Worm (Caenorhabditis elegans) whole organism, L4 larva: ENCODE measurements around the gene gst-1.
A peak's percentile ranks its signal among the peaks of the same experiment; 100 is the strongest.

Experiments used
- F44E2.7 ChIP-seq: fragments of 200-800 bp; sonication (Bioruptor generic); IDR thresholded peaks from 2 replicates; pipeline ENCODE4 v2.1.2; 2022; ENCODE audit warnings: missing genetic modification characterization, missing compliant biosample characterization
- R02D3.7 ChIP-seq: fragments of 150-350 bp; sonication (generic microtip); optimal IDR thresholded peaks from 3 replicates; lab custom pipeline; 2014; ENCODE audit warnings: missing biosample characterization, missing genetic modification characterization
- T20F7.1 ChIP-seq: fragments of 200-800 bp; sonication (Bioruptor generic); optimal IDR thresholded peaks from 2 replicates; lab custom pipeline; 2018; ENCODE audit warnings: mild to moderate bottlenecking, missing genetic modification characterization, missing compliant biosample characterization
- Y105C5A.15 ChIP-seq: fragments of 200-800 bp; sonication (Bioruptor generic); IDR thresholded peaks from 2 replicates; pipeline ENCODE4 v1.3.6; 2022; ENCODE audit warnings: missing genetic modification characterization, missing compliant biosample characterization
- Y48G9A.11 ChIP-seq: fragments of 200-800 bp; sonication (Bioruptor generic); IDR thresholded peaks from 2 replicates; pipeline ENCODE4 v1.3.6; 2022; ENCODE audit warnings: missing genetic modification reagents, missing genetic modification characterization, missing compliant biosample characterization
- Y75B8A.6 ChIP-seq: fragments of 200-800 bp; sonication (Bioruptor generic); IDR thresholded peaks from 2 replicates; pipeline ENCODE4 v1.3.6; 2022; ENCODE audit warnings: missing genetic modification reagents, missing genetic modification characterization, missing compliant biosample characterization
- ZK337.2 ChIP-seq: fragments of 200-800 bp; sonication (Bioruptor generic); IDR thresholded peaks from 2 replicates; pipeline ENCODE4 v1.3.6; 2022; ENCODE audit warnings: missing genetic modification reagents, missing genetic modification characterization, missing compliant biosample characterization
- ZK546.5 ChIP-seq, 2 experiments: sonication (generic microtip); optimal IDR thresholded peaks; 2 replicates each; lab custom pipeline; 2017; ENCODE audit warnings: missing biosample characterization in 2 of 2, missing genetic modification characterization in 2 of 2
- aha-1 ChIP-seq: fragments of 150-350 bp; peaks from one replicate; lab custom pipeline; 2014; ENCODE audit warnings: missing biosample characterization, missing genetic modification characterization
- arid-1 ChIP-seq: fragments of 200-800 bp; sonication (Bioruptor generic); conservative IDR thresholded peaks from 2 replicates; pipeline ENCODE4 v1.3.6; 2022; ENCODE audit warnings: missing genetic modification reagents, missing genetic modification characterization, missing compliant biosample characterization
- attf-4 ChIP-seq: sonication (generic microtip); optimal IDR thresholded peaks from 3 replicates; lab custom pipeline; 2017; ENCODE audit warnings: missing biosample characterization, missing genetic modification characterization
- ceh-20 ChIP-seq: fragments of 200-800 bp; sonication (Bioruptor generic); IDR thresholded peaks from 2 replicates; pipeline ENCODE4 v1.3.6; 2022; ENCODE audit warnings: missing genetic modification reagents, missing genetic modification characterization, missing compliant biosample characterization
- ceh-28 ChIP-seq: fragments of 150-350 bp; optimal IDR thresholded peaks from 2 replicates; lab custom pipeline; 2014; ENCODE audit warnings: missing biosample characterization, missing genetic modification reagents, missing genetic modification characterization
- ceh-44 ChIP-seq: fragments of 200-800 bp; sonication (Bioruptor generic); IDR thresholded peaks from 2 replicates; pipeline ENCODE4 v1.3.6; 2022; ENCODE audit warnings: missing genetic modification reagents, missing genetic modification characterization, missing compliant biosample characterization
- ceh-62 ChIP-seq: sonication (generic microtip); optimal IDR thresholded peaks from 2 replicates; lab custom pipeline; 2017; ENCODE audit warnings: missing biosample characterization, missing genetic modification characterization
- cey-2 ChIP-seq: sonication (generic microtip); optimal IDR thresholded peaks from 3 replicates; lab custom pipeline; 2017; ENCODE audit warnings: missing genetic modification characterization, mild to moderate bottlenecking, missing compliant biosample characterization, antibody characterized with exemption, borderline replicate concordance; ENCODE audit not compliant: insufficient read depth
- ctbp-1 ChIP-seq: fragments of 200-800 bp; sonication (Bioruptor generic); IDR thresholded peaks from 2 replicates; pipeline ENCODE4 v1.3.6; 2022; ENCODE audit warnings: missing genetic modification reagents, missing genetic modification characterization, missing compliant biosample characterization
- daf-12 ChIP-seq: fragments of 150-350 bp; optimal IDR thresholded peaks from 2 replicates; lab custom pipeline; 2014; ENCODE audit warnings: missing biosample characterization, missing genetic modification reagents, missing genetic modification characterization
- daf-19 ChIP-seq: fragments of 200-800 bp; sonication (Bioruptor generic); conservative IDR thresholded peaks from 2 replicates; pipeline ENCODE4 v1.3.6; 2022; ENCODE audit warnings: missing genetic modification characterization, missing compliant biosample characterization
- dmd-6 ChIP-seq: fragments of 200-800 bp; sonication (Bioruptor generic); IDR thresholded peaks from 2 replicates; pipeline ENCODE4 v1.3.6; 2022; ENCODE audit warnings: missing genetic modification reagents, missing genetic modification characterization, missing compliant biosample characterization
- fos-1 ChIP-seq: fragments of 150-350 bp; optimal IDR thresholded peaks from 2 replicates; lab custom pipeline; 2014; ENCODE audit warnings: missing biosample characterization, missing genetic modification characterization
- hlh-11 ChIP-seq: fragments of 200-800 bp; sonication (Bioruptor generic); optimal IDR thresholded peaks from 2 replicates; lab custom pipeline; 2018; ENCODE audit warnings: mild to moderate bottlenecking, missing genetic modification characterization, missing compliant biosample characterization
- hlh-30 ChIP-seq: sonication (generic microtip); optimal IDR thresholded peaks from 2 replicates; lab custom pipeline; 2017; ENCODE audit warnings: antibody characterized with exemption, mild to moderate bottlenecking, missing genetic modification characterization, missing compliant biosample characterization; ENCODE audit not compliant: insufficient read depth
- jun-1 ChIP-seq: fragments of 150-350 bp; optimal IDR thresholded peaks from 2 replicates; lab custom pipeline; 2014; ENCODE audit warnings: missing biosample characterization, missing genetic modification reagents, missing genetic modification characterization
- lin-1 ChIP-seq: fragments of 200-800 bp; sonication (Bioruptor generic); IDR thresholded peaks from 2 replicates; pipeline ENCODE4 v1.3.6; 2022; ENCODE audit warnings: missing genetic modification reagents, missing genetic modification characterization, missing compliant biosample characterization
- lin-15B ChIP-seq: fragments of 150-350 bp; sonication (generic microtip); optimal IDR thresholded peaks from 3 replicates; lab custom pipeline; 2014; ENCODE audit warnings: missing biosample characterization, missing genetic modification characterization
- lin-38 ChIP-seq: fragments of 200-800 bp; sonication (Bioruptor generic); IDR thresholded peaks from 2 replicates; pipeline ENCODE4 v1.3.6; 2022; ENCODE audit warnings: missing genetic modification reagents, missing genetic modification characterization, missing compliant biosample characterization
- lsy-2 ChIP-seq, 2 experiments: fragments of 150-350 bp in 1 of 2; sonication (generic microtip) in 1 of 2; optimal IDR thresholded peaks; 2 replicates each; lab custom pipeline; 2014 to 2017; ENCODE audit warnings: missing biosample characterization in 2 of 2, missing genetic modification characterization in 2 of 2
- madf-5 ChIP-seq, 2 experiments: fragments of 200-800 bp; sonication (Bioruptor generic); IDR thresholded peaks; 2 replicates each; pipeline ENCODE4 v1.3.6; 2022; ENCODE audit warnings: missing compliant biosample characterization in 2 of 2, missing genetic modification characterization in 2 of 2
- mes-2 ChIP-seq: sonication (generic microtip); optimal IDR thresholded peaks from 2 replicates; lab custom pipeline; 2016; ENCODE audit warnings: missing genotype, mild to moderate bottlenecking, missing genetic modification characterization, missing compliant biosample characterization; ENCODE audit not compliant: poor library complexity, severe bottlenecking
- mxl-2 ChIP-seq: fragments of 200-800 bp; sonication (Bioruptor generic); conservative IDR thresholded peaks from 2 replicates; pipeline ENCODE4 v1.3.6; 2022; ENCODE audit warnings: missing genetic modification reagents, missing genetic modification characterization, missing compliant biosample characterization
- nhr-237 ChIP-seq: sonication (generic microtip); optimal IDR thresholded peaks from 2 replicates; lab custom pipeline; 2017; ENCODE audit warnings: missing biosample characterization, missing genetic modification characterization
- nhr-6 ChIP-seq: fragments of 150-350 bp; optimal IDR thresholded peaks from 2 replicates; lab custom pipeline; 2014; ENCODE audit warnings: missing biosample characterization, missing genetic modification characterization
- nhr-76 ChIP-seq: fragments of 150-350 bp; optimal IDR thresholded peaks from 2 replicates; lab custom pipeline; 2014; ENCODE audit warnings: missing biosample characterization, missing genetic modification characterization
- nhr-77 ChIP-seq: fragments of 150-350 bp; optimal IDR thresholded peaks from 2 replicates; lab custom pipeline; 2014; ENCODE audit warnings: missing biosample characterization, missing genetic modification characterization
- php-3 ChIP-seq: fragments of 200-800 bp; sonication (Bioruptor generic); IDR thresholded peaks from 2 replicates; pipeline ENCODE4 v1.3.6; 2022; ENCODE audit warnings: missing genetic modification reagents, missing genetic modification characterization, missing compliant biosample characterization
- spr-1 ChIP-seq: sonication (generic microtip); optimal IDR thresholded peaks from 2 replicates; lab custom pipeline; 2016; ENCODE audit warnings: mild to moderate bottlenecking, missing genetic modification characterization, missing compliant biosample characterization
- tra-1 ChIP-seq: fragments of 200-800 bp; sonication (Bioruptor generic); IDR thresholded peaks from 2 replicates; pipeline ENCODE4 v1.3.6; 2022; ENCODE audit warnings: missing genetic modification reagents, missing genetic modification characterization, missing compliant biosample characterization
- unc-130 ChIP-seq: sonication (generic microtip); optimal IDR thresholded peaks from 2 replicates; lab custom pipeline; 2016; ENCODE audit warnings: missing genetic modification reagents, missing genetic modification characterization, missing compliant biosample characterization
- unc-39 ChIP-seq: sonication (generic microtip); optimal IDR thresholded peaks from 2 replicates; lab custom pipeline; 2017; ENCODE audit warnings: missing biosample characterization, missing genetic modification characterization
- unc-62 ChIP-seq, 3 experiments: fragments of 150-350 bp in 1 of 3; sonication (generic microtip); optimal IDR thresholded peaks in 2 of 3; peaks in 1 of 3; 1 replicate in 1 of 3; 2 replicates in 2 of 3; lab custom pipeline; 2014 to 2017; ENCODE audit warnings: missing biosample characterization in 3 of 3, missing genetic modification characterization in 3 of 3, missing genetic modification reagents in 3 of 3, missing genotype in 1 of 3
- zag-1 ChIP-seq: fragments of 150-350 bp; optimal IDR thresholded peaks from 2 replicates; lab custom pipeline; 2014; ENCODE audit warnings: missing biosample characterization, missing genetic modification characterization
- zip-11 ChIP-seq: fragments of 200-800 bp; sonication (Bioruptor generic); IDR thresholded peaks from 2 replicates; pipeline ENCODE4 v1.3.6; 2022; ENCODE audit warnings: missing genetic modification characterization, missing compliant biosample characterization
- zip-2 ChIP-seq: fragments of 150-350 bp; optimal IDR thresholded peaks from 2 replicates; lab custom pipeline; 2014; ENCODE audit warnings: missing biosample characterization, missing genetic modification characterization
- ztf-11 ChIP-seq: fragments of 150-350 bp; optimal IDR thresholded peaks from 2 replicates; lab custom pipeline; 2014; ENCODE audit warnings: missing biosample characterization, missing genetic modification characterization

gst-1 gene

DNA sequence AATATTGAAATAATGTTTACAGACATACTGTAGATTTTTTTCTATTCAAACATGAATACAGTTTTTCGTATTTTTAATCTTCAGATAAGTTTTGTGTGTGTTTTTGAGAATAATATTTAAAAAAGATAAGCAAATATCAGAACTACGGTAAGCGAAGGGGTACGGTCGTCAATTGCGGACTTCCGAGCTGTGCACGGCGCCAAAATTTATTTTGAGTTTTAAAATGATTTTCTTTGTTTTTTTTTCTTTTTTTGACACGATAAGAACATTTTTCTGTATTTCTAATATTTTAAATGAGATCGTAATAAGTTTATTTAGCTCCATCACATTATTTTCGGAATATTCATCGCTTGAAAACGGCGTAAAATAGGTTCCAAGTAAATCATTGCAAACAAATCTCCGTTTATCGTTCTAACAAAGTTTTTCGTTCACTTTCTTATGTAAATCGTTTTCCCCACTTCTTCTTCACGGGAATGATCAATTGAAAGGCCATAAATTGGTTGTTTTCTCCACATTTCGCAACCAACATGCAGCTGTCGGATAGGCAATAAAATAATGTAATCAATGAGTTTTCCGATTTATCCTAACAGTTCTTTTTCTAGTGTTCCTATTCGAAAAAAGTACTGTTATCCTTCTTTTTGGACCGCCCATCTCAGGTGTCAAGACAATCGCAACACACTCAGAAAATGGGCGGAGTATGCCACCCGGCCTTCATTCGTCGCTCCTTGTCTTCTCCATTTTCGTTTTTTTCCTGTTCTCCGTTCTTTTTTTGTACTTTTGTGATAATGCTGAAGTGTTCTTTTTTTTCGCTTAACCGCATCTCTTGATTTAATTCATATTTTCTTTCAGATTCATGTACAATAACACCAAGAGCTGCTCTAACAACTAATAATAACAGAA, 32.5 kb downstream of the gst-1 start, which contains the start of gene glp-1:
Gene glp-1, plus strand, starts transcription at position 850 of the 900 bp plus-strand sequence.
- no peak for TF ChIP-seq aha-1 (tag; lab: Kevin White, UChicago)
- TF ChIP-seq unc-62 (GFP tag; optimal IDR thresholded peaks at IDR 0.05 in 1 of 2; lab: Kevin White, UChicago), result peak in 1 of 2 experiments; percentile 72
- TF ChIP-seq unc-62 (tag; optimal IDR thresholded peaks at IDR 0.05; lab: Kevin White, UChicago), result no peak
- peak; percentile 41 for TF ChIP-seq unc-130 (GFP tag; lab: Kevin White, UChicago)
- peak; percentile 34; the same call in 1 of the 2 replicates for TF ChIP-seq Y48G9A.11 (GFP tag; lab: Robert Waterston, UW)
- no peak for TF ChIP-seq ceh-44
- TF ChIP-seq madf-5 (GFP tag; IDR thresholded peaks at IDR 0.05; lab: Robert Waterston, UW), result no peak
- no peak for TF ChIP-seq R02D3.7 (tag; lab: Kevin White, UChicago)
- TF ChIP-seq unc-39 (tag; lab: Kevin White, UChicago), result no peak
- no peak for TF ChIP-seq spr-1 (tag; lab: Kevin White, UChicago)
- no peak for TF ChIP-seq mes-2
- TF ChIP-seq nhr-237, result no peak

DNA sequence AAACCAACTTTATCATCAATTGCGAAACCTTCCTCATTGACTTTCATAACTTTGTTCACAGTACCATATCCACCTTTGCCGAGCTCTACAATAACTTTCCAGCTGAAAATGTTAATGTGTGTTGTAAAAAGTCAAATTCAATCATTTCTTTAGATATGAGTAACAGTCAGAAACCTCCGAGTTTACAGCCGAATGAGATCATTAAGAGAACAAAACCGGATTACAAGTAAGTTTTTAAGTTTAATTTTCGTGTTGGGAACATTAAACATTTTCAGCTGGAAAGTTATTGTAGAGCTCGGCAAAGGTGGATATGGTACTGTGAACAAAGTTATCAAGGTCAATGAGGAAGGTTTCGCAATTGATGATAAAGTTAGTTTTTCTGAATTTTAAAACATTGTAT, 42.1 kb downstream of the gst-1 start, which contains the start of gene ZK507.1:
Gene ZK507.1, minus strand, starts transcription at position 101 of the 400 bp plus-strand sequence.
- TF ChIP-seq Y105C5A.15 (GFP tag; lab: Robert Waterston, UW) (no peak), fos-1 (tag; lab: Kevin White, UChicago) (no peak), nhr-237 (no peak), zip-11 (no peak), cey-2 (tag; lab: Kevin White, UChicago) (no peak), ceh-28 (tag; lab: Kevin White, UChicago) (no peak), attf-4 (tag; lab: Kevin White, UChicago) (no peak), tra-1 (GFP tag; lab: Robert Waterston, UW) (no peak), ceh-44 (no peak), daf-19 (no peak), aha-1 (tag; lab: Kevin White, UChicago) (no peak), unc-39 (tag; lab: Kevin White, UChicago) (no peak), hlh-11 (tag; lab: Kevin White, UChicago) (no peak), dmd-6 (no peak), T20F7.1 (GFP tag; lab: Kevin White, UChicago) (no peak), daf-12 (tag; lab: Kevin White, UChicago) (no peak), lin-15B (tag; lab: Kevin White, UChicago) (no peak), nhr-77 (tag; lab: Kevin White, UChicago) (no peak)

ce11 chrIII:9103643-9104042, 44.5 kb downstream of the gst-1 start, which contains the start of gene dos-1:
TSS of gene dos-1 (plus strand) at chrIII:9103943.
- TF ChIP-seq madf-5 (GFP tag; IDR thresholded peaks at IDR 0.05; lab: Robert Waterston, UW), result no peak
- no peak for TF ChIP-seq ztf-11
- no peak for TF ChIP-seq lin-38 (GFP tag; lab: Robert Waterston, UW)
- no peak for TF ChIP-seq T20F7.1 (GFP tag; lab: Kevin White, UChicago)
- TF ChIP-seq Y75B8A.6, result no peak
- TF ChIP-seq jun-1 (tag; lab: Kevin White, UChicago), result no peak
- no peak for TF ChIP-seq ceh-20 (GFP tag; lab: Robert Waterston, UW)
- no peak for TF ChIP-seq ctbp-1
- TF ChIP-seq ZK337.2 (GFP tag; lab: Robert Waterston, UW), result no peak
- TF ChIP-seq, all 104 proteins: peak for 0

ce11 chrIII:9104060-9104459, 44.9 kb downstream of the gst-1 start:
- TF ChIP-seq mxl-2, result 0 out of 2 replicates have a peak, but pooled peaks have one; percentile 35
- no peak for TF ChIP-seq nhr-6 (tag; lab: Kevin White, UChicago)
- no peak for TF ChIP-seq lsy-2 (tag; optimal IDR thresholded peaks at IDR 0.05; lab: Kevin White, UChicago)
- TF ChIP-seq zip-2 (tag; lab: Kevin White, UChicago), result peak; percentile 35
- TF ChIP-seq arid-1 (GFP tag; lab: Robert Waterston, UW), result peak; percentile 75
- TF ChIP-seq nhr-76 (tag; lab: Kevin White, UChicago), result no peak
- 0 out of 2 replicates have a peak, but pooled peaks have one; percentile 16 for TF ChIP-seq lin-1
- no peak for TF ChIP-seq php-3 (GFP tag; lab: Robert Waterston, UW)
- peak; percentile 91 for TF ChIP-seq ceh-44
- no peak for TF ChIP-seq ceh-62 (tag; lab: Kevin White, UChicago)
- no peak for TF ChIP-seq hlh-30 (tag; lab: Kevin White, UChicago)
- 0 out of 2 replicates have a peak, but pooled peaks have one; percentile 71 for TF ChIP-seq F44E2.7 (GFP tag; lab: Robert Waterston, UW)
- TF ChIP-seq ZK546.5 (tag; optimal IDR thresholded peaks at IDR 0.05; lab: Kevin White, UChicago), result no peak
- TF ChIP-seq hlh-11 (tag; lab: Kevin White, UChicago), result peak; percentile 43
- TF ChIP-seq zag-1 (tag; lab: Kevin White, UChicago), result no peak
